Worm (Caenorhabditis elegans) whole organism, L1 larva: ENCODE results near the gene rab-6.1.
A peak's percentile ranks its signal among the peaks of the same experiment; 100 is the strongest.

Source experiments
- C16A3.4 ChIP-seq: fragments of 150-350 bp; optimal IDR thresholded peaks from 2 replicates; lab custom pipeline; 2014; ENCODE audit warnings: missing biosample characterization, missing genetic modification characterization
- F16B12.6 ChIP-seq: fragments of 150-350 bp; optimal IDR thresholded peaks from 2 replicates; lab custom pipeline; 2014; ENCODE audit warnings: missing biosample characterization, missing genetic modification characterization
- Y116A8C.19 ChIP-seq: sonication (generic microtip); optimal IDR thresholded peaks from 2 replicates; lab custom pipeline; 2016; ENCODE audit warnings: missing compliant biosample characterization, missing genetic modification characterization, borderline replicate concordance
- aly-2 ChIP-seq: fragments of 150-350 bp; optimal IDR thresholded peaks from 2 replicates; lab custom pipeline; 2014; ENCODE audit warnings: missing biosample characterization, missing genetic modification characterization
- ama-1 ChIP-seq: fragments of 150-350 bp; optimal IDR thresholded peaks from 2 replicates; lab custom pipeline; 2014
- blmp-1 ChIP-seq: fragments of 150-350 bp; optimal IDR thresholded peaks from 2 replicates; lab custom pipeline; 2014; ENCODE audit warnings: missing biosample characterization, missing genetic modification characterization
- ceh-63 ChIP-seq: fragments of 200-800 bp; sonication (Bioruptor generic); optimal IDR thresholded peaks from 2 replicates; lab custom pipeline; 2018; ENCODE audit warnings: mild to moderate bottlenecking, missing genetic modification characterization, missing compliant biosample characterization
- ceh-82 ChIP-seq, 3 experiments: fragments of 150-350 bp in 1 of 3; sonication (generic microtip) in 2 of 3; optimal IDR thresholded peaks; 2 replicates each; lab custom pipeline; 2014 to 2017; ENCODE audit warnings: missing biosample characterization in 3 of 3, missing genetic modification characterization in 3 of 3
- ceh-88 ChIP-seq: fragments of 200-800 bp; sonication (Bioruptor generic); IDR thresholded peaks from 2 replicates; pipeline ENCODE4 v1.3.6; 2022; ENCODE audit warnings: missing genetic modification characterization, missing compliant biosample characterization
- dsc-1 ChIP-seq: sonication (generic microtip); optimal IDR thresholded peaks from 2 replicates; lab custom pipeline; 2016; ENCODE audit warnings: mild to moderate bottlenecking, missing genetic modification characterization, missing compliant biosample characterization
- efl-1 ChIP-seq, 4 experiments: fragments of 150-350 bp; optimal IDR thresholded peaks in 3 of 4; peaks in 1 of 4; 1 replicate in 1 of 4; 2 replicates in 3 of 4; lab custom pipeline; 2014; ENCODE audit warnings: missing biosample characterization in 2 of 4, missing genetic modification characterization in 2 of 4, missing genetic modification reagents in 2 of 4
- egl-13 ChIP-seq: sonication (generic microtip); optimal IDR thresholded peaks from 2 replicates; lab custom pipeline; 2016; ENCODE audit warnings: missing genotype, missing genetic modification reagents, missing genetic modification characterization, missing compliant biosample characterization
- egl-27 ChIP-seq, 2 experiments: fragments of 150-350 bp in 1 of 2; sonication (generic microtip); optimal IDR thresholded peaks; 3 replicates each; lab custom pipeline; 2017 to 2018; ENCODE audit warnings: missing biosample characterization in 2 of 2, missing genetic modification characterization in 2 of 2, missing genetic modification reagents in 2 of 2
- elt-3 ChIP-seq, 6 experiments: fragments of 150-350 bp in 1 of 6; sonication (generic microtip); optimal IDR thresholded peaks; 2 replicates each; lab custom pipeline; 2017 to 2018; ENCODE audit warnings: missing biosample characterization in 6 of 6, missing genetic modification characterization in 6 of 6, inconsistent platforms in 1 of 6
- fkh-8 ChIP-seq: sonication (generic microtip); optimal IDR thresholded peaks from 2 replicates; lab custom pipeline; 2016; ENCODE audit warnings: mild to moderate bottlenecking, missing genetic modification characterization, missing compliant biosample characterization
- hlh-17 ChIP-seq: fragments of 200-800 bp; sonication (Bioruptor generic); optimal IDR thresholded peaks from 2 replicates; lab custom pipeline; 2018; ENCODE audit warnings: missing genetic modification characterization, mild to moderate bottlenecking, missing compliant biosample characterization, moderate library complexity, borderline replicate concordance
- hlh-4 ChIP-seq: sonication (generic microtip); optimal IDR thresholded peaks from 2 replicates; lab custom pipeline; 2016; ENCODE audit warnings: mild to moderate bottlenecking, missing genetic modification characterization, missing compliant biosample characterization
- lin-13 ChIP-seq: fragments of 150-350 bp; optimal IDR thresholded peaks from 2 replicates; lab custom pipeline; 2014; ENCODE audit warnings: missing biosample characterization, missing genetic modification reagents, missing genetic modification characterization
- lin-14 ChIP-seq: fragments of 200-800 bp; sonication (Bioruptor generic); optimal IDR thresholded peaks from 2 replicates; lab custom pipeline; 2018; ENCODE audit warnings: mild to moderate bottlenecking, missing genetic modification characterization, moderate library complexity, missing compliant biosample characterization
- lin-15B ChIP-seq: fragments of 150-350 bp; sonication (generic microtip); optimal IDR thresholded peaks from 3 replicates; lab custom pipeline; 2014; ENCODE audit warnings: missing biosample characterization, missing genetic modification characterization
- lin-35 ChIP-seq, 2 experiments: fragments of 150-350 bp; optimal IDR thresholded peaks; 2 replicates each; lab custom pipeline; 2014; ENCODE audit warnings: missing biosample characterization in 2 of 2, missing genetic modification characterization in 2 of 2, missing genetic modification reagents in 2 of 2
- lin-39 ChIP-seq: fragments of 150-350 bp; optimal IDR thresholded peaks from 2 replicates; lab custom pipeline; 2014; ENCODE audit warnings: missing biosample characterization, missing genetic modification reagents, missing genetic modification characterization
- lir-3 ChIP-seq: sonication (generic microtip); optimal IDR thresholded peaks from 2 replicates; lab custom pipeline; 2016; ENCODE audit warnings: mild to moderate bottlenecking, missing genetic modification characterization, moderate library complexity, missing compliant biosample characterization; ENCODE audit not compliant: poor library complexity
- lsy-2 ChIP-seq, 2 experiments: fragments of 150-350 bp; optimal IDR thresholded peaks; 2 replicates each; lab custom pipeline; 2014; ENCODE audit warnings: missing biosample characterization in 2 of 2, missing genetic modification characterization in 2 of 2
- mef-2 ChIP-seq: fragments of 150-350 bp; optimal IDR thresholded peaks from 2 replicates; lab custom pipeline; 2014; ENCODE audit warnings: missing biosample characterization, missing genetic modification characterization
- mep-1 ChIP-seq: fragments of 150-350 bp; optimal IDR thresholded peaks from 2 replicates; lab custom pipeline; 2014; ENCODE audit warnings: missing biosample characterization, missing genetic modification characterization
- nhr-11 ChIP-seq: fragments of 150-350 bp; optimal IDR thresholded peaks from 2 replicates; lab custom pipeline; 2014; ENCODE audit warnings: missing biosample characterization, missing genetic modification characterization
- nhr-19 ChIP-seq: fragments of 200-800 bp; sonication (Bioruptor generic); conservative IDR thresholded peaks from 2 replicates; pipeline ENCODE4 v1.3.6; 2022; ENCODE audit warnings: missing genetic modification characterization, missing compliant biosample characterization
- nhr-20 ChIP-seq: sonication (generic microtip); optimal IDR thresholded peaks from 2 replicates; lab custom pipeline; 2016; ENCODE audit warnings: mild to moderate bottlenecking, missing genetic modification characterization, missing compliant biosample characterization
- nhr-28 ChIP-seq: fragments of 150-350 bp; optimal IDR thresholded peaks from 2 replicates; lab custom pipeline; 2014; ENCODE audit warnings: missing biosample characterization, missing genetic modification characterization
- nhr-47 ChIP-seq: sonication (generic microtip); optimal IDR thresholded peaks from 2 replicates; lab custom pipeline; 2016; ENCODE audit warnings: mild to moderate bottlenecking, missing genetic modification characterization, moderate library complexity, missing compliant biosample characterization
- nhr-85 ChIP-seq: sonication (generic microtip); peaks from one replicate; lab custom pipeline; 2016; ENCODE audit warnings: missing genetic modification characterization, inconsistent platforms, missing compliant biosample characterization
- pax-3 ChIP-seq: fragments of 200-800 bp; sonication (Bioruptor generic); optimal IDR thresholded peaks from 2 replicates; lab custom pipeline; 2018; ENCODE audit warnings: mild to moderate bottlenecking, missing genetic modification characterization, moderate library complexity, missing compliant biosample characterization
- rnt-1 ChIP-seq: sonication (generic microtip); optimal IDR thresholded peaks from 2 replicates; lab custom pipeline; 2016; ENCODE audit warnings: mild to moderate bottlenecking, missing genetic modification characterization, moderate library complexity, missing compliant biosample characterization
- skn-1 ChIP-seq: fragments of 150-350 bp; optimal IDR thresholded peaks from 2 replicates; lab custom pipeline; 2014; ENCODE audit warnings: missing biosample characterization, missing genetic modification characterization
- snpc-4 ChIP-seq: fragments of 150-350 bp; optimal IDR thresholded peaks from 2 replicates; lab custom pipeline; 2014; ENCODE audit warnings: missing biosample characterization, missing genetic modification characterization
- sox-4 ChIP-seq: sonication (generic microtip); optimal IDR thresholded peaks from 2 replicates; lab custom pipeline; 2016; ENCODE audit warnings: missing genetic modification characterization, missing compliant biosample characterization
- sup-37 ChIP-seq: fragments of 200-800 bp; sonication (Bioruptor generic); optimal IDR thresholded peaks from 2 replicates; lab custom pipeline; 2018; ENCODE audit warnings: mild to moderate bottlenecking, missing genetic modification characterization, missing compliant biosample characterization
- tbx-2 ChIP-seq: sonication (generic microtip); optimal IDR thresholded peaks from 2 replicates; lab custom pipeline; 2016; ENCODE audit warnings: missing genetic modification characterization, missing compliant biosample characterization
- tlp-1 ChIP-seq: fragments of 150-350 bp; optimal IDR thresholded peaks from 2 replicates; lab custom pipeline; 2014; ENCODE audit warnings: missing biosample characterization, missing genetic modification characterization
- unc-30 ChIP-seq: sonication (generic microtip); optimal IDR thresholded peaks from 2 replicates; lab custom pipeline; 2017; ENCODE audit warnings: missing biosample characterization, missing genetic modification characterization
- unc-86 ChIP-seq: sonication (generic microtip); optimal IDR thresholded peaks from 2 replicates; lab custom pipeline; 2016; ENCODE audit warnings: missing genetic modification characterization, missing compliant biosample characterization
- unc-98 ChIP-seq: fragments of 200-800 bp; sonication (Bioruptor generic); IDR thresholded peaks from 2 replicates; pipeline ENCODE4 v1.3.6; 2022; ENCODE audit warnings: missing genetic modification characterization, missing compliant biosample characterization
- xbp-1 ChIP-seq: sonication (generic microtip); optimal IDR thresholded peaks from 2 replicates; lab custom pipeline; 2016; ENCODE audit warnings: missing genetic modification characterization, missing compliant biosample characterization
- zip-4 ChIP-seq: fragments of 200-800 bp; sonication (Bioruptor generic); optimal IDR thresholded peaks from 2 replicates; lab custom pipeline; 2018; ENCODE audit warnings: mild to moderate bottlenecking, missing genetic modification characterization, moderate library complexity, missing compliant biosample characterization
- ztf-11 ChIP-seq, 2 experiments: sonication (generic microtip); optimal IDR thresholded peaks; 2 replicates each; lab custom pipeline; 2016 to 2017; ENCODE audit warnings: missing genetic modification characterization in 2 of 2, missing biosample characterization in 1 of 2, missing compliant biosample characterization in 1 of 2

The rab-6.1 gene

DNA sequence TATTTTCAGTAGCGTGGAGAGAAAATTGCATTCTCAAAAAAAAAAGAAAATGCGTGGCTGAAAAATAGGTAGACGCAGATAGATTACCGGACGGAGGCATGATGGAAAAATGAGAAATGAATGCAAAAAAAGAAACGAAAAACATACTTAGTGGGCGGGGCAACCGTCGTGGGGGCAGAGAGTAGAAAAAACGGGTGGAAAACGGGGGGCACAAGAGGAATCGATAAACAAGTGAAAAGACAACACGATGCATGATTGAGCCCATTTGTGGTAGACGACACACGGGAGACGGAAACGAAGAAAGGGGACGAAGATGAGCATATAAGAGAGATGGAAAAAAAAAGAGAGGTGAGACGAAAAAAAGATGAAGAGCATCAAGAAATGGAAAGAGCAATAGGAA is 17.2 kb downstream of the rab-6.1 start:
- TF ChIP-seq lin-13 (GFP tag; lab: Kevin White, UChicago) = no peak
- peak in 1 of 2 experiments; percentile 9 for TF ChIP-seq lsy-2 (tag; optimal IDR thresholded peaks at IDR 0.05; lab: Kevin White, UChicago)
- no peak for TF ChIP-seq mef-2 (tag; lab: Kevin White, UChicago)
- TF ChIP-seq ceh-63 (GFP tag; lab: Kevin White, UChicago) = no peak
- no peak for TF ChIP-seq egl-27 (tag; optimal IDR thresholded peaks at IDR 0.05; lab: Kevin White, UChicago)
- no peak for TF ChIP-seq aly-2 (tag; lab: Kevin White, UChicago)
- no peak for TF ChIP-seq egl-13 (tag; lab: Kevin White, UChicago)
- no peak for TF ChIP-seq nhr-28 (tag; lab: Kevin White, UChicago)
- TF ChIP-seq unc-30 = no peak
- no peak for TF ChIP-seq ztf-11 (tag; optimal IDR thresholded peaks at IDR 0.05; lab: Kevin White, UChicago)
- no peak for TF ChIP-seq unc-98
- TF ChIP-seq ceh-82 (tag; optimal IDR thresholded peaks at IDR 0.05; lab: Kevin White, UChicago) = peak in 1 of 3 experiments; percentile 14
- TF ChIP-seq hlh-4 (tag; lab: Kevin White, UChicago) = no peak
- TF ChIP-seq lir-3 (tag; lab: Kevin White, UChicago) = no peak
- TF ChIP-seq elt-3 (tag; optimal IDR thresholded peaks at IDR 0.05; lab: Kevin White, UChicago) = no peak
- no peak for TF ChIP-seq snpc-4
- peak; percentile 2 for TF ChIP-seq skn-1 (tag; lab: Kevin White, UChicago)
- TF ChIP-seq fkh-8 (tag; lab: Kevin White, UChicago) = peak; percentile 39
- no peak for TF ChIP-seq sox-4 (tag; lab: Kevin White, UChicago)
- TF ChIP-seq F16B12.6 (tag; lab: Kevin White, UChicago) = no peak
- TF ChIP-seq hlh-17 (GFP tag; lab: Kevin White, UChicago) = no peak
- TF ChIP-seq sup-37 (GFP tag; lab: Kevin White, UChicago) = no peak
- TF ChIP-seq Y116A8C.19 (tag; lab: Kevin White, UChicago) = no peak
- no peak for TF ChIP-seq nhr-20 (tag; lab: Kevin White, UChicago)
- TF ChIP-seq tlp-1 (tag; lab: Kevin White, UChicago) = no peak
- no peak for TF ChIP-seq dsc-1 (tag; lab: Kevin White, UChicago)
- no peak for TF ChIP-seq lin-15B (tag; lab: Kevin White, UChicago)
- TF ChIP-seq ama-1 (lab: Kevin White, UChicago) = no peak
- TF ChIP-seq lin-14 (GFP tag; lab: Kevin White, UChicago) = peak; percentile 64
- TF ChIP-seq, all 84 proteins: peak for 5

DNA sequence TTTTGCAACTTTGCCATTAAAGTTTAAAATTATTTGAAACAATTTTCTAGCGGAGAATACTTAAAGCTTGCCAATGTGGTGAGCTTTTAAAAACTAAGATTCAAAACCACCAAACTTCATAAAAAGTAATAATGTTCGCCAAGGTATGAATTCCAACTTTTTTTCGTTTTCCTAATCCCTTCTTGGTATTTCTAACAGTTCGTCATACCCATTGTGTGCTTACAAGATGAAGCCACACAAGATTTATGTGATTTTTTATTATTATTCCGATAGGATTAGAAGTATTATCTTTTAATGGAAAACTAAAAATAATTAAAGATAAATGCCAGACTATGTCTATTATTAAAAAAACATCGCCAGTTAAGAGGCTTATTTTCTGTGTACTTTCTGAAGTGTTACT is 17.7 kb downstream of the rab-6.1 start:
- TF ChIP-seq nhr-19 (GFP tag; lab: Robert Waterston, UW) (no peak), dsc-1 (tag; lab: Kevin White, UChicago) (peak; percentile 95), aly-2 (tag; lab: Kevin White, UChicago) (no peak), sox-4 (tag; lab: Kevin White, UChicago) (peak; percentile 52), nhr-47 (peak; percentile 34), rnt-1 (no peak), nhr-11 (tag; lab: Kevin White, UChicago) (no peak), pax-3 (tag; lab: Kevin White, UChicago) (peak; percentile 70), lin-35 (GFP tag; optimal IDR thresholded peaks at IDR 0.05; lab: Kevin White, UChicago) (no peak)

DNA sequence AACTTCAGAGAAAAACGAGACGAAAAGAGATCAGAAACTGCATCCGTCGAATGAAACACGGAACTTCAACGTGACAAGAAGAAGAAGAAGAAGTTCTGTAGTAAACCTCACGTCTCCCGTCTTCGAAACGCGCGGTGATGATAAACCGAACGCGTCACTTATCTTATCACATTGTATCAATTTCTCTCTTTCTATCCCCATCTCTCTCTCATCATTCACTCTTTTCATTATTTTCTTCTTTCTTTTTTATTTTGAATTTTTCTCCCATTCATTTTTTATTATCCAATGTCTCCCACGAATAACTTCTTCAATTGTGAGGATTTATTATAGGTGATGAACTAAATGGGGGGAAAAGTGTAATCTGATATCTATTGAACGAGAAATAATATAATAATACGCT is 18.9 kb downstream of the rab-6.1 start:
- TF ChIP-seq lin-35 (GFP tag; optimal IDR thresholded peaks at IDR 0.05; lab: Kevin White, UChicago) = peak in 1 of 2 experiments; percentile 38
- no peak for TF ChIP-seq mef-2 (tag; lab: Kevin White, UChicago)
- no peak for TF ChIP-seq egl-13 (tag; lab: Kevin White, UChicago)
- peak; percentile 85 for TF ChIP-seq blmp-1 (tag; lab: Kevin White, UChicago)
- TF ChIP-seq pax-3 (tag; lab: Kevin White, UChicago) = peak; percentile 37
- no peak for TF ChIP-seq ceh-88 (GFP tag; lab: Robert Waterston, UW)
- no peak for TF ChIP-seq zip-4
- TF ChIP-seq tbx-2 (tag; lab: Kevin White, UChicago) = peak; percentile 47
- TF ChIP-seq efl-1 (optimal IDR thresholded peaks at IDR 0.05; lab: Kevin White, UChicago) = no peak
- TF ChIP-seq efl-1 (GFP tag; optimal IDR thresholded peaks at IDR 0.05 in 1 of 2; lab: Kevin White, UChicago) = peak in 1 of 2 experiments; percentile 39
- 0 out of 2 replicates have a peak, but pooled peaks have one; percentile 4 for TF ChIP-seq nhr-19 (GFP tag; lab: Robert Waterston, UW)
- peak; percentile 8 for TF ChIP-seq C16A3.4 (tag; lab: Kevin White, UChicago)
- TF ChIP-seq hlh-17 (GFP tag; lab: Kevin White, UChicago) = no peak
- peak; percentile 47 for TF ChIP-seq nhr-20 (tag; lab: Kevin White, UChicago)
- peak; percentile 67 for TF ChIP-seq dsc-1 (tag; lab: Kevin White, UChicago)
- TF ChIP-seq hlh-4 (tag; lab: Kevin White, UChicago) = no peak
- peak; percentile 15 for TF ChIP-seq skn-1 (tag; lab: Kevin White, UChicago)
- TF ChIP-seq lsy-2 (tag; optimal IDR thresholded peaks at IDR 0.05; lab: Kevin White, UChicago) = peak in 1 of 2 experiments; percentile 41
- peak; percentile 93 to 100 (median 98) for TF ChIP-seq elt-3 (tag; optimal IDR thresholded peaks at IDR 0.05; lab: Kevin White, UChicago)
- TF ChIP-seq nhr-85 = peak; percentile 88
- no peak for TF ChIP-seq fkh-8 (tag; lab: Kevin White, UChicago)
- TF ChIP-seq ceh-63 (GFP tag; lab: Kevin White, UChicago) = no peak
- no peak for TF ChIP-seq xbp-1 (tag; lab: Kevin White, UChicago)
- no peak for TF ChIP-seq mep-1
- TF ChIP-seq unc-86 (tag; lab: Kevin White, UChicago) = no peak
- no peak for TF ChIP-seq lin-39
